Worm (Caenorhabditis elegans) whole organism, L1 larva: Measurements from ENCODE around the gene plc-1.

Experiments
- C34B4.2 ChIP-seq: sonication (generic microtip); optimal IDR thresholded peaks from 2 replicates; lab custom pipeline; 2017; ENCODE audit warnings: mild to moderate bottlenecking, missing genetic modification characterization, missing compliant biosample characterization
- nhr-77 ChIP-seq: fragments of 150-350 bp; optimal IDR thresholded peaks from 2 replicates; lab custom pipeline; 2014; ENCODE audit warnings: missing biosample characterization, missing genetic modification characterization

DNA sequence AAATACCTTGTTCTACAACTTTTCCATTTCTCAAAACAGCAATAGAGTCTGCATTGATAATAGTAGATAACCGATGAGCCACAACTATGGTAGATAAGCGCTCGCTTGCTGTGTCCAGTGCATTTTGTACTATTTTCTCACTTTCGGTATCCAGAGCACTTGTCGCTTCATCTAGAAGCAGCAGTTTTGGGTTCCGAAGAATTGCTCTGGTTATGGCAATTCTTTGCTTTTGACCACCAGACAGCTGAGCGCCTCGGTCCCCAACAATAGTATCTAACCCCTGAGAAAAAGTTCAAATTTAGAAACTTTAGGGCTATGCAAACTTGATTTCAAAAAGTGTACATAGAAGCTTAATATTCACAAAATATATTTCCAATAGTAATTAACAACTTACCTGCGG is 21.2 kb upstream of the plc-1 start:
- no peak for TF ChIP-seq C34B4.2 (tag; lab: Kevin White, UChicago)
- TF ChIP-seq nhr-77 (tag; lab: Kevin White, UChicago), result no peak
